Fruit fly (Drosophila melanogaster): Measurements from ENCODE around the gene ush.
A peak's percentile ranks its signal among the peaks of the same experiment; 100 is the strongest.

ush gene

dm6 chr2L:563769-564550, 87.9 kb downstream of the ush start, which contains the start of the genes uncNacbeta and CG2794:
Gene uncNacbeta (minus strand): TSS chr2L:563819.
Gene CG2794 (plus strand): TSS chr2L:564163.
- no peak for TF ChIP-seq noc (tag; optimal IDR thresholded peaks at IDR 0.05)

dm6 chr2L:568030-568429, 92.0 kb downstream of the ush start, which contains the start of the genes Nle and Sf3b1:
Gene Nle (minus strand): TSS chr2L:568121.
Gene Sf3b1 (plus strand): TSS chr2L:568340.
- TF ChIP-seq noc (tag; optimal IDR thresholded peaks at IDR 0.05), result no peak

- TF ChIP-seq noc (tag; optimal IDR thresholded peaks at IDR 0.05), result peak; percentile 84
Measured at dm6 chr2L:574226-574625, 98.2 kb downstream of the ush start, which contains the start of the genes Ipk2 and cold. Gene Ipk2 (minus strand): TSS chr2L:574264. Gene cold (plus strand): TSS chr2L:574291.

- no peak for TF ChIP-seq noc (tag; optimal IDR thresholded peaks at IDR 0.05)
Measured at dm6 chr2L:576559-577184, 100.7 kb downstream of the ush start, which contains the start of gene Ptth. Gene Ptth (minus strand): TSS chr2L:576896.

- no peak for TF ChIP-seq noc (tag; optimal IDR thresholded peaks at IDR 0.05)
Measured at dm6 chr2L:577186-577585, 101.2 kb downstream of the ush start, which contains the start of gene Pph13. Gene Pph13 (plus strand): TSS chr2L:577486.

- TF ChIP-seq noc (tag; optimal IDR thresholded peaks at IDR 0.05), result no peak
Measured at dm6 chr2L:585268-585667, 109.2 kb downstream of the ush start.
